Worm (Caenorhabditis elegans) whole organism, midembryonic: ENCODE results near the gene B0024.13.

Source experiments
- T22C8.4 ChIP-seq: fragments of 200-800 bp; sonication (Bioruptor generic); IDR thresholded peaks from 2 replicates; pipeline ENCODE4 v1.3.6; 2022; ENCODE audit warnings: missing genetic modification characterization, missing compliant biosample characterization
- flt-1 ChIP-seq: fragments of 200-800 bp; sonication (Bioruptor generic); IDR thresholded peaks from 2 replicates; pipeline ENCODE4 v1.3.6; 2022; ENCODE audit warnings: missing genetic modification characterization, missing compliant biosample characterization
- klf-2 ChIP-seq: fragments of 200-800 bp; sonication (Bioruptor generic); conservative IDR thresholded peaks from 2 replicates; pipeline ENCODE4 v1.3.6; 2022; ENCODE audit warnings: missing genetic modification reagents, missing genetic modification characterization, missing compliant biosample characterization
- ref-1 ChIP-seq: fragments of 200-800 bp; sonication (Bioruptor generic); conservative IDR thresholded peaks from 2 replicates; pipeline ENCODE4 v1.3.6; 2022; ENCODE audit warnings: missing genetic modification reagents, missing genetic modification characterization, missing compliant biosample characterization
- ztf-23 ChIP-seq: fragments of 200-800 bp; sonication (Bioruptor generic); IDR thresholded peaks from 2 replicates; pipeline ENCODE4 v1.3.6; 2022; ENCODE audit warnings: missing genetic modification reagents, missing genetic modification characterization, missing compliant biosample characterization

DNA sequence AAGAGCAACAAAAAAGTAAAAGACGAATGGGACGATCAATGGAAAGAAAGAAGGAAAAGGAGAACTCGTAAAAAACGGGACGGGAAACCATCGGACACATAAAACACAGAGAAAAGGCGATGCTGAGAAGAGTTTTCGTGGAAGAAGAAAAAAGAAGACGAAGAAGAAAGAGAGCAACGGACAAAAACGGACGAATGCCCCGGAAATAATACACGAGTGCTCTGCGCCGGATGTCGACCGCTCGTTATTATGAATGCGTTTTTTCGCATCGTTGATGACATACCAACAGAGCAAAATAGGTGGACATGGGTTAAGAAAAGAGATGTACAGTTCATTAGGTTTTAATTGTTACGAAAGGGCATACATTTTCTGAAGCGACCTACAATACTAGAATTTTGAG, 44.9 kb upstream of the B0024.13 start, which contains the start of gene Y22F5A.11:
- TF ChIP-seq T22C8.4, result no peak
- no peak for TF ChIP-seq ref-1
- no peak for TF ChIP-seq flt-1 (GFP tag; lab: Robert Waterston, UW)
- no peak for TF ChIP-seq ztf-23
- no peak for TF ChIP-seq klf-2 (GFP tag; lab: Robert Waterston, UW)
